Fruit fly (Drosophila melanogaster): Measurements from ENCODE around the gene cal1.

Gene cal1

dm6 chr3R:17065018-17065784 is 22.9 kb upstream of the cal1 start (continued):
- peak; percentile 98 for TF ChIP-seq chinmo (GFP tag; IDR thresholded peaks at IDR 0.05; ENCODE audit: partially characterized antibody)
- peak; percentile 97 for TF ChIP-seq CG18262 (tag; optimal IDR thresholded peaks at IDR 0.05)
- TF ChIP-seq CG32767 (GFP tag; IDR thresholded peaks at IDR 0.05), result peak; percentile 81
- TF ChIP-seq gro (GFP tag; optimal IDR thresholded peaks at IDR 0.05), result peak; percentile 85
- peak; percentile 79 for TF ChIP-seq ssp (GFP tag; IDR thresholded peaks at IDR 0.05)
- peak; percentile 15; the same call in 1 of the 2 replicates for TF ChIP-seq sim (GFP tag; IDR thresholded peaks at IDR 0.05)
- 0 out of 2 replicates have a peak, but pooled peaks have one; percentile 46 for TF ChIP-seq gt (GFP tag; IDR thresholded peaks at IDR 0.05)
- TF ChIP-seq grn (GFP tag; optimal IDR thresholded peaks at IDR 0.05), result peak; percentile 27
- TF ChIP-seq ftz-f1 (GFP tag; optimal IDR thresholded peaks at IDR 0.05), result peak; percentile 38
- peak; percentile 78 for TF ChIP-seq CG11456 (GFP tag; IDR thresholded peaks at IDR 0.05)
- peak; percentile 75 for TF ChIP-seq Jarid2 (GFP tag; optimal IDR thresholded peaks at IDR 0.05)
- peak; percentile 30; the same call in 1 of the 2 replicates for TF ChIP-seq CG16779 (GFP tag; IDR thresholded peaks at IDR 0.05)
- TF ChIP-seq Hsf (GFP tag; optimal IDR thresholded peaks at IDR 0.05), result peak; percentile 95
- peak; percentile 80 for TF ChIP-seq CG6254 (GFP tag; optimal IDR thresholded peaks at IDR 0.05)
- TF ChIP-seq az2 (GFP tag; optimal IDR thresholded peaks at IDR 0.05), result peak; percentile 96
- TF ChIP-seq zen2 (GFP tag; IDR thresholded peaks at IDR 0.05; ENCODE audit: partially characterized antibody), result no peak
- TF ChIP-seq CG10147 (GFP tag; optimal IDR thresholded peaks at IDR 0.05), result peak; percentile 91
- TF ChIP-seq CG4360 (GFP tag; IDR thresholded peaks at IDR 0.05), result peak; percentile 87
- peak; percentile 86 for TF ChIP-seq CG5245 (GFP tag; optimal IDR thresholded peaks at IDR 0.05)
- peak; percentile 55; the same call in 1 of the 2 replicates for TF ChIP-seq CG8765 (GFP tag; IDR thresholded peaks at IDR 0.05)
- no peak for TF ChIP-seq CG15479 (GFP tag; optimal IDR thresholded peaks at IDR 0.05)
- TF ChIP-seq CG18476 (GFP tag; optimal IDR thresholded peaks at IDR 0.05), result peak; percentile 89
- TF ChIP-seq hbn (GFP tag; IDR thresholded peaks at IDR 0.05; ENCODE audit: partially characterized antibody), result peak; percentile 26; the same call in 1 of the 2 replicates
- TF ChIP-seq Chrac-16 (GFP tag; optimal IDR thresholded peaks at IDR 0.05), result peak; percentile 92
- peak; percentile 91 for TF ChIP-seq CG16863 (GFP tag; optimal IDR thresholded peaks at IDR 0.05)
- peak; percentile 83 for TF ChIP-seq CG7372 (GFP tag; IDR thresholded peaks at IDR 0.05)
- TF ChIP-seq CG4820 (GFP tag; optimal IDR thresholded peaks at IDR 0.05), result peak; percentile 88
- peak; percentile 83 for TF ChIP-seq dmrt11E (tag; optimal IDR thresholded peaks at IDR 0.05)
- peak; percentile 89 for TF ChIP-seq nerfin-1 (tag; optimal IDR thresholded peaks at IDR 0.05)
- TF ChIP-seq cad (GFP tag; optimal IDR thresholded peaks at IDR 0.05), result no peak
- peak; percentile 70 for TF ChIP-seq CG8290 (GFP tag; optimal IDR thresholded peaks at IDR 0.05)
- TF ChIP-seq CG8290 (tag; optimal IDR thresholded peaks at IDR 0.05), result peak; percentile 62 to 93
- TF ChIP-seq CG10366 (GFP tag; IDR thresholded peaks at IDR 0.05), result peak; percentile 87
- TF ChIP-seq Dref (GFP tag; IDR thresholded peaks at IDR 0.05), result no peak
- peak; percentile 89 for TF ChIP-seq CG10654 (GFP tag; optimal IDR thresholded peaks at IDR 0.05)
- peak; percentile 96 for TF ChIP-seq org-1 (GFP tag; optimal IDR thresholded peaks at IDR 0.05)
- peak; percentile 97 for TF ChIP-seq row (GFP tag; IDR thresholded peaks at IDR 0.05)
- peak; percentile 90 for TF ChIP-seq CG13775 (GFP tag; optimal IDR thresholded peaks at IDR 0.05)
- TF ChIP-seq Scr (GFP tag; IDR thresholded peaks at IDR 0.05; ENCODE audit: partially characterized antibody), result 0 out of 2 replicates have a peak, but pooled peaks have one; percentile 9
- peak; percentile 88 for TF ChIP-seq CG15011 (GFP tag; optimal IDR thresholded peaks at IDR 0.05)
- peak; percentile 90 for TF ChIP-seq CHES-1-like (GFP tag; optimal IDR thresholded peaks at IDR 0.05)
- TF ChIP-seq bcd (GFP tag; optimal IDR thresholded peaks at IDR 0.05), result peak; percentile 93
- peak; percentile 86 for TF ChIP-seq CG4328 (GFP tag; optimal IDR thresholded peaks at IDR 0.05)
- peak; percentile 76 for TF ChIP-seq Myb (GFP tag; optimal IDR thresholded peaks at IDR 0.05)
- TF ChIP-seq caup (GFP tag; optimal IDR thresholded peaks at IDR 0.05; ENCODE audit: severe bottlenecking), result peak; percentile 79
- TF ChIP-seq ase (GFP tag; IDR thresholded peaks at IDR 0.05), result peak; percentile 81
- TF ChIP-seq CG13424 (tag; optimal IDR thresholded peaks at IDR 0.05), result peak; percentile 95
- peak; percentile 88 for TF ChIP-seq pum (GFP tag; optimal IDR thresholded peaks at IDR 0.05)
- peak; percentile 87 for TF ChIP-seq CG8944 (GFP tag; optimal IDR thresholded peaks at IDR 0.05)

All from whole organism, embryonic.